Worm (Caenorhabditis elegans): Measurements from ENCODE around the gene nmad-1.

Gene nmad-1

ce11 chrIII:5552072-5552667, 2.6 kb downstream of the nmad-1 start, which contains the start of gene F09F7.6 (continued):
- TF ChIP-seq unc-62 (GFP tag; optimal IDR thresholded peaks at IDR 0.05) (no peak), pqm-1 (tag; optimal IDR thresholded peaks at IDR 0.05) (peak; percentile 92), unc-39 (tag; optimal IDR thresholded peaks at IDR 0.05) (no peak), fkh-10 (GFP tag; optimal IDR thresholded peaks at IDR 0.05) (no peak), eor-1 (tag; optimal IDR thresholded peaks at IDR 0.05) (no peak), fos-1 (tag; optimal IDR thresholded peaks at IDR 0.05) (no peak), zag-1 (tag; optimal IDR thresholded peaks at IDR 0.05) (no peak), jun-1 (tag; optimal IDR thresholded peaks at IDR 0.05) (peak; percentile 44), nhr-237 (tag; optimal IDR thresholded peaks at IDR 0.05) (no peak), lsy-12 (tag; optimal IDR thresholded peaks at IDR 0.05) (no peak), nhr-25 (tag; optimal IDR thresholded peaks at IDR 0.05) (peak; percentile 75), ceh-9 (tag; optimal IDR thresholded peaks at IDR 0.05) (no peak), ztf-11 (tag; optimal IDR thresholded peaks at IDR 0.05) (no peak), pha-4 (tag; optimal IDR thresholded peaks at IDR 0.05) (peak; percentile 85), daf-12 (tag; optimal IDR thresholded peaks at IDR 0.05) (no peak), hmg-11 (tag; optimal IDR thresholded peaks at IDR 0.05) (no peak), elt-2 (tag; optimal IDR thresholded peaks at IDR 0.05) (peak; percentile 81), ztf-4 (tag; optimal IDR thresholded peaks at IDR 0.05) (no peak), egl-27 (tag; optimal IDR thresholded peaks at IDR 0.05) (no peak), lin-15B (tag; optimal IDR thresholded peaks at IDR 0.05) (no peak), ZK546.5 (tag; optimal IDR thresholded peaks at IDR 0.05) (no peak), aly-2 (tag; optimal IDR thresholded peaks at IDR 0.05) (no peak)

ce11 chrIII:5550844-5551243, 3.9 kb downstream of the nmad-1 start:
- TF ChIP-seq nhr-43 (tag; optimal IDR thresholded peaks at IDR 0.05; ENCODE audit: poor library complexity, severe bottlenecking): peak; percentile 34
- peak; percentile 96 for TF ChIP-seq ama-1 (optimal IDR thresholded peaks at IDR 0.05)
- no peak for TF ChIP-seq daf-12 (tag; optimal IDR thresholded peaks at IDR 0.05)
- TF ChIP-seq elt-1 (tag; optimal IDR thresholded peaks at IDR 0.05): no peak
- peak; percentile 31 for TF ChIP-seq elt-2 (tag; optimal IDR thresholded peaks at IDR 0.05)
- TF ChIP-seq pha-4 (tag; optimal IDR thresholded peaks at IDR 0.05): peak; percentile 25

- TF ChIP-seq nfya-1 (tag; optimal IDR thresholded peaks at IDR 0.05; ENCODE audit: insufficient read depth) (peak; percentile 28), egl-27 (tag; optimal IDR thresholded peaks at IDR 0.05) (no peak)
Observed at ce11 chrIII:5550193-5550592, 4.5 kb downstream of the nmad-1 start.

- TF ChIP-seq pqm-1 (tag; optimal IDR thresholded peaks at IDR 0.05) (peak; percentile 64), elt-2 (tag; optimal IDR thresholded peaks at IDR 0.05) (peak; percentile 70), nfya-1 (tag; optimal IDR thresholded peaks at IDR 0.05; ENCODE audit: insufficient read depth) (no peak)
Observed at ce11 chrIII:5546730-5547129, 8.0 kb downstream of the nmad-1 start, which contains the start of gene F09F7.5. TSS of gene F09F7.5 (plus strand) at chrIII:5546987.

ce11 chrIII:5546309-5546708, 8.4 kb downstream of the nmad-1 start:
- peak; percentile 74 for TF ChIP-seq nhr-23 (tag; optimal IDR thresholded peaks at IDR 0.05)
- TF ChIP-seq elt-1 (tag; optimal IDR thresholded peaks at IDR 0.05): peak; percentile 28
- no peak for TF ChIP-seq ceh-82 (tag; optimal IDR thresholded peaks at IDR 0.05)
- TF ChIP-seq daf-12 (tag; optimal IDR thresholded peaks at IDR 0.05): no peak
- TF ChIP-seq nfya-1 (tag; optimal IDR thresholded peaks at IDR 0.05; ENCODE audit: insufficient read depth): peak; percentile 10
- TF ChIP-seq nhr-25 (tag; optimal IDR thresholded peaks at IDR 0.05): peak; percentile 22
- no peak for TF ChIP-seq egl-5 (tag; optimal IDR thresholded peaks at IDR 0.05)

- no peak for TF ChIP-seq elt-1 (tag; optimal IDR thresholded peaks at IDR 0.05)
- TF ChIP-seq nhr-12 (tag; optimal IDR thresholded peaks at IDR 0.05): no peak
- TF ChIP-seq egl-5 (tag; optimal IDR thresholded peaks at IDR 0.05): no peak
- no peak for TF ChIP-seq elt-3 (tag; optimal IDR thresholded peaks at IDR 0.05)
- no peak for TF ChIP-seq fkh-2 (tag; optimal IDR thresholded peaks at IDR 0.05)
- TF ChIP-seq nhr-11 (tag; optimal IDR thresholded peaks at IDR 0.05): no peak
- no peak for TF ChIP-seq snpc-4 (tag; optimal IDR thresholded peaks at IDR 0.05)
- TF ChIP-seq nhr-43 (tag; optimal IDR thresholded peaks at IDR 0.05; ENCODE audit: poor library complexity, severe bottlenecking): no peak
- no peak for TF ChIP-seq ztf-4 (tag; optimal IDR thresholded peaks at IDR 0.05)
- no peak for TF ChIP-seq ceh-16 (tag; optimal IDR thresholded peaks at IDR 0.05)
- no peak for TF ChIP-seq nhr-67 (tag; optimal IDR thresholded peaks at IDR 0.05)
- TF ChIP-seq tbx-2 (tag; optimal IDR thresholded peaks at IDR 0.05): no peak
- no peak for TF ChIP-seq hmg-11 (tag; optimal IDR thresholded peaks at IDR 0.05)
- TF ChIP-seq ceh-28 (tag; optimal IDR thresholded peaks at IDR 0.05): no peak
- no peak for TF ChIP-seq nhr-237 (tag; optimal IDR thresholded peaks at IDR 0.05)
Observed at ce11 chrIII:5543727-5544345, 10.9 kb downstream of the nmad-1 start, which contains the start of gene D1044.1. TSS of gene D1044.1 (plus strand) at chrIII:5544295.

All from whole organism, L3 larva.